Worm (Caenorhabditis elegans): ENCODE measurements around the gene T04F3.4.

The T04F3.4 gene

ce11 chrV:11762863-11763262 lies at the start of gene T04F3.4:
Gene T04F3.4, minus strand, starts transcription at chrV:11763049.
- no peak for TF ChIP-seq aha-1 (tag; optimal IDR thresholded peaks at IDR 0.05)
- TF ChIP-seq lsy-2 (tag; optimal IDR thresholded peaks at IDR 0.05): peak in 1 of 2 experiments; percentile 28
- TF ChIP-seq ztf-4 (tag; optimal IDR thresholded peaks at IDR 0.05): no peak

- peak; percentile 41 for TF ChIP-seq lin-14 (GFP tag; optimal IDR thresholded peaks at IDR 0.05)
- no peak for TF ChIP-seq mep-1 (tag; optimal IDR thresholded peaks at IDR 0.05)
- TF ChIP-seq ceh-82 (tag; optimal IDR thresholded peaks at IDR 0.05): no peak
- TF ChIP-seq ceh-88 (GFP tag; IDR thresholded peaks at IDR 0.05): no peak
- peak; percentile 22 for TF ChIP-seq unc-86 (tag; optimal IDR thresholded peaks at IDR 0.05)
- no peak for TF ChIP-seq lin-35 (GFP tag; optimal IDR thresholded peaks at IDR 0.05)
These were observed 49.1 kb upstream of the T04F3.4 start, which contains the start of gene D2023.3 for ce11 chrV:11811921-11812320. Gene D2023.3, minus strand, starts transcription at chrV:11812021.

- TF ChIP-seq egl-13 (tag; optimal IDR thresholded peaks at IDR 0.05) (no peak), rnt-1 (tag; optimal IDR thresholded peaks at IDR 0.05) (no peak), fos-1 (tag; optimal IDR thresholded peaks at IDR 0.05) (no peak), C34B4.2 (tag; optimal IDR thresholded peaks at IDR 0.05) (no peak), lin-13 (GFP tag; optimal IDR thresholded peaks at IDR 0.05) (no peak), efl-1 (optimal IDR thresholded peaks at IDR 0.05) (no peak), efl-1 (GFP tag; optimal IDR thresholded peaks at IDR 0.05 in 1 of 2) (peak in 1 of 2 experiments; percentile 80), blmp-1 (tag; optimal IDR thresholded peaks at IDR 0.05) (no peak), mep-1 (tag; optimal IDR thresholded peaks at IDR 0.05) (no peak), zag-1 (tag; optimal IDR thresholded peaks at IDR 0.05) (no peak), fkh-8 (tag; optimal IDR thresholded peaks at IDR 0.05) (no peak), pqm-1 (tag; optimal IDR thresholded peaks at IDR 0.05) (no peak), tbx-2 (tag; optimal IDR thresholded peaks at IDR 0.05) (no peak), lin-39 (tag; optimal IDR thresholded peaks at IDR 0.05) (no peak), ceh-8 (GFP tag; optimal IDR thresholded peaks at IDR 0.05) (no peak), Y116A8C.19 (tag; optimal IDR thresholded peaks at IDR 0.05; ENCODE audit: borderline replicate concordance) (no peak), sup-37 (GFP tag; optimal IDR thresholded peaks at IDR 0.05) (no peak), irx-1 (tag; optimal IDR thresholded peaks at IDR 0.05) (peak; percentile 9), lin-14 (GFP tag; optimal IDR thresholded peaks at IDR 0.05) (peak; percentile 67), nhr-28 (tag; optimal IDR thresholded peaks at IDR 0.05) (no peak), nhr-237 (tag; optimal IDR thresholded peaks at IDR 0.05) (no peak), zip-4 (GFP tag; optimal IDR thresholded peaks at IDR 0.05) (no peak), snpc-4 (tag; optimal IDR thresholded peaks at IDR 0.05) (no peak), unc-86 (tag; optimal IDR thresholded peaks at IDR 0.05) (peak; percentile 2), alr-1 (tag; optimal IDR thresholded peaks at IDR 0.05; ENCODE audit: borderline replicate concordance) (no peak), nhr-90 (tag; optimal IDR thresholded peaks at IDR 0.05; ENCODE audit: poor library complexity) (no peak)
These were observed 47.1 kb upstream of the T04F3.4 start for ce11 chrV:11809935-11810334.

ce11 chrV:11803518-11803994 lies 40.7 kb upstream of the T04F3.4 start:
- TF ChIP-seq ets-5 (GFP tag; IDR thresholded peaks at IDR 0.05) (no peak), mdl-1 (tag; optimal IDR thresholded peaks at IDR 0.05) (no peak), fkh-10 (GFP tag; optimal IDR thresholded peaks at IDR 0.05) (no peak), ztf-11 (tag; optimal IDR thresholded peaks at IDR 0.05) (no peak), jun-1 (tag; optimal IDR thresholded peaks at IDR 0.05) (no peak), lsy-2 (tag; optimal IDR thresholded peaks at IDR 0.05) (peak in 1 of 2 experiments; percentile 2), ceh-8 (GFP tag; optimal IDR thresholded peaks at IDR 0.05) (peak; percentile 44), hlh-4 (tag; optimal IDR thresholded peaks at IDR 0.05) (no peak), pqm-1 (tag; optimal IDR thresholded peaks at IDR 0.05) (no peak), sox-4 (tag; optimal IDR thresholded peaks at IDR 0.05) (no peak), egl-27 (tag; optimal IDR thresholded peaks at IDR 0.05) (no peak), lin-35 (GFP tag; optimal IDR thresholded peaks at IDR 0.05) (peak in 1 of 2 experiments; percentile 50), nhr-71 (tag; optimal IDR thresholded peaks at IDR 0.05) (peak; percentile 85), lin-13 (GFP tag; optimal IDR thresholded peaks at IDR 0.05) (no peak), nhr-20 (tag; optimal IDR thresholded peaks at IDR 0.05) (peak; percentile 86), nhr-76 (tag; optimal IDR thresholded peaks at IDR 0.05) (no peak), irx-1 (tag; optimal IDR thresholded peaks at IDR 0.05) (no peak), ceh-82 (tag; optimal IDR thresholded peaks at IDR 0.05) (no peak), nhr-11 (tag; optimal IDR thresholded peaks at IDR 0.05) (no peak), efl-3 (GFP tag; optimal IDR thresholded peaks at IDR 0.05) (no peak), elt-2 (tag; optimal IDR thresholded peaks at IDR 0.05) (no peak), nhr-12 (tag; optimal IDR thresholded peaks at IDR 0.05) (no peak), ceh-88 (GFP tag; IDR thresholded peaks at IDR 0.05) (no peak), elt-3 (tag; optimal IDR thresholded peaks at IDR 0.05) (peak in 4 of 6 experiments; percentile 24 to 33 (median 26))
